Worm (Caenorhabditis elegans) whole organism, mixed stage, embryonic: ENCODE data around the gene str-5.

Experiments
- ces-1 ChIP-seq: fragments of 150-350 bp; optimal IDR thresholded peaks from 2 replicates; lab custom pipeline; 2014; ENCODE audit warnings: missing biosample characterization, missing genetic modification reagents, missing genetic modification characterization
- cnd-1 ChIP-seq: fragments of 200-800 bp; sonication (Bioruptor generic); optimal IDR thresholded peaks from 2 replicates; lab custom pipeline; 2018; ENCODE audit warnings: mild to moderate bottlenecking, missing genetic modification characterization, missing compliant biosample characterization
- elt-1 ChIP-seq: sonication (generic microtip); optimal IDR thresholded peaks from 2 replicates; lab custom pipeline; 2017; ENCODE audit warnings: missing genetic modification characterization, mild to moderate bottlenecking, missing compliant biosample characterization, antibody characterized with exemption, moderate library complexity, borderline replicate concordance; ENCODE audit not compliant: insufficient read depth
- elt-3 ChIP-seq: fragments of 150-350 bp; optimal IDR thresholded peaks from 2 replicates; lab custom pipeline; 2014; ENCODE audit warnings: missing biosample characterization, missing genetic modification characterization
- hlh-1 ChIP-seq: fragments of 150-350 bp; optimal IDR thresholded peaks from 2 replicates; lab custom pipeline; 2014; ENCODE audit warnings: missing biosample characterization, missing genetic modification reagents, missing genetic modification characterization
- lsy-2 ChIP-seq: fragments of 150-350 bp; optimal IDR thresholded peaks from 2 replicates; lab custom pipeline; 2014; ENCODE audit warnings: missing biosample characterization, missing genetic modification characterization
- mep-1 ChIP-seq: fragments of 150-350 bp; optimal IDR thresholded peaks from 2 replicates; lab custom pipeline; 2017; ENCODE audit warnings: missing biosample characterization, missing genetic modification reagents, missing genetic modification characterization, inconsistent platforms
- mls-2 ChIP-seq: sonication (generic microtip); optimal IDR thresholded peaks from 2 replicates; lab custom pipeline; 2016; ENCODE audit warnings: mild to moderate bottlenecking, missing genetic modification characterization, moderate library complexity, missing compliant biosample characterization
- nhr-237 ChIP-seq: fragments of 150-350 bp; optimal IDR thresholded peaks from 2 replicates; lab custom pipeline; 2014; ENCODE audit warnings: missing biosample characterization, missing genetic modification characterization
- pha-4 ChIP-seq: fragments of 150-350 bp; optimal IDR thresholded peaks from 2 replicates; lab custom pipeline; 2018; ENCODE audit warnings: missing biosample characterization, missing genetic modification reagents, missing genetic modification characterization
- tbx-8 ChIP-seq: fragments of 200-800 bp; sonication (Bioruptor generic); optimal IDR thresholded peaks from 2 replicates; lab custom pipeline; 2018; ENCODE audit warnings: mild to moderate bottlenecking, missing genetic modification characterization, moderate library complexity, missing compliant biosample characterization
- unc-39 ChIP-seq: fragments of 150-350 bp; optimal IDR thresholded peaks from 2 replicates; lab custom pipeline; 2014; ENCODE audit warnings: missing biosample characterization, missing genetic modification characterization
- unc-62 ChIP-seq: fragments of 150-350 bp; optimal IDR thresholded peaks from 2 replicates; lab custom pipeline; 2014; ENCODE audit warnings: missing biosample characterization, missing genetic modification reagents, missing genetic modification characterization
- ztf-11 ChIP-seq: fragments of 150-350 bp; optimal IDR thresholded peaks from 2 replicates; lab custom pipeline; 2014; ENCODE audit warnings: missing biosample characterization, missing genetic modification characterization

DNA sequence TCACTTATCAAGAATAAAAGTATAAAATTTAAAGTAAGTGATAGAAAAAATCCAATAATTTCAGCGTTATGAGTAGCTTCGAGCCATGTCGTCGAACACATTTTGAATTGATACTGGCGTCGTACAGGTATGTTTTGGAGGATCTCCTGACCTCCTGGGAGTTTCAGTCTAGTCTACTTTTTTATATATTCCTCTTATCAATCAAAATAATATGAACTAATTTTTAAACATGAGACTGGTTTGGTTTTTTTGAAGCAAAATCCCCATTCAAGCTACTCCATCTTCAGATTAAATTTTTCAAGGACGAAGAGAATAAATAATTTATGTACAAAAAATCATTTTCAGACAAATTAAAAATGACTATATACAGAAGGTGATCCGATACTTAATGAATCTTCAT is 41.1 kb upstream of the str-5 start, which contains the start of gene str-101:
- TF ChIP-seq unc-39 (no peak), lsy-2 (tag; lab: Kevin White, UChicago) (no peak), elt-3 (tag; lab: Kevin White, UChicago) (no peak), mls-2 (tag; lab: Kevin White, UChicago) (no peak), ces-1 (GFP tag; lab: Kevin White, UChicago) (no peak), elt-1 (no peak), pha-4 (tag; lab: Kevin White, UChicago) (no peak), unc-62 (GFP tag; lab: Kevin White, UChicago) (no peak), tbx-8 (GFP tag; lab: Kevin White, UChicago) (no peak), nhr-237 (tag; lab: Kevin White, UChicago) (no peak), ztf-11 (tag; lab: Kevin White, UChicago) (no peak), cnd-1 (no peak), hlh-1 (no peak), mep-1 (tag; lab: Kevin White, UChicago) (no peak)
